Fruit fly (Drosophila melanogaster) whole organism, embryonic: Measurements from ENCODE around the gene natalisin.

Source experiments
- Abd-B ChIP-seq: fragments of 200-800 bp; sonication (Bioruptor generic); optimal IDR thresholded peaks from 2 replicates; lab custom pipeline; 2018; ENCODE audit warnings: missing biosample characterization, mild to moderate bottlenecking, missing genetic modification characterization, moderate library complexity
- Asciz ChIP-seq: fragments of 200-800 bp; sonication (Bioruptor generic); optimal IDR thresholded peaks from 2 replicates; lab custom pipeline; 2017; ENCODE audit warnings: missing biosample characterization, mild to moderate bottlenecking, missing genetic modification characterization, missing genetic modification reagents
- Awh ChIP-seq: fragments of 200-800 bp; sonication (Bioruptor generic); IDR thresholded peaks from 2 replicates; pipeline ENCODE4, ENCODE4 v1.3.6; 2022; ENCODE audit warnings: missing biosample characterization, missing genetic modification characterization
- Bteb2 ChIP-seq: fragments of 200-800 bp; sonication (Bioruptor generic); optimal IDR thresholded peaks from 2 replicates; lab custom pipeline; 2016; ENCODE audit warnings: missing biosample characterization, missing genetic modification characterization
- CG11093 ChIP-seq: fragments of 200-800 bp; sonication (Bioruptor generic); IDR thresholded peaks from 3 replicates; pipeline ENCODE4 v1.3.6; 2022; ENCODE audit warnings: missing biosample characterization, missing genetic modification characterization
- CG11504 ChIP-seq: fragments of 200-800 bp; sonication (Bioruptor generic); optimal IDR thresholded peaks from 3 replicates; lab custom pipeline; 2019; ENCODE audit warnings: missing biosample characterization, mild to moderate bottlenecking, missing genetic modification characterization, moderate library complexity
- CG12659 ChIP-seq: fragments of 200-800 bp; sonication (Bioruptor generic); optimal IDR thresholded peaks from 3 replicates; lab custom pipeline; 2017; ENCODE audit warnings: mild to moderate bottlenecking, missing biosample characterization, missing genetic modification reagents, missing genetic modification characterization
- CG14014 ChIP-seq: fragments of 200-800 bp; sonication (Bioruptor generic); IDR thresholded peaks from 2 replicates; pipeline ENCODE4 v1.3.6; 2022; ENCODE audit warnings: missing biosample characterization, missing genetic modification characterization
- CG15011 ChIP-seq: fragments of 200-800 bp; sonication (Bioruptor generic); optimal IDR thresholded peaks from 3 replicates; lab custom pipeline; 2018; ENCODE audit warnings: missing biosample characterization, mild to moderate bottlenecking, missing genetic modification characterization
- CG15269 ChIP-seq: fragments of 200-800 bp; sonication (Bioruptor generic); optimal IDR thresholded peaks from 2 replicates; lab custom pipeline; 2018; ENCODE audit warnings: missing biosample characterization, mild to moderate bottlenecking, missing genetic modification characterization, moderate library complexity
- CG1529 ChIP-seq: fragments of 200-800 bp; sonication (Bioruptor generic); optimal IDR thresholded peaks from 3 replicates; lab custom pipeline; 2018; ENCODE audit warnings: missing biosample characterization, missing genetic modification characterization
- CG16779 ChIP-seq: fragments of 200-800 bp; sonication (Bioruptor generic); IDR thresholded peaks from 2 replicates; pipeline ENCODE4 v1.3.6; 2022; ENCODE audit warnings: missing biosample characterization, missing genetic modification characterization
- CG16813 ChIP-seq: fragments of 200-800 bp; sonication (Bioruptor generic); IDR thresholded peaks from 3 replicates; pipeline ENCODE4 v1.3.6; 2022; ENCODE audit warnings: missing biosample characterization, missing genetic modification characterization; ENCODE audit not compliant: partially characterized antibody
- CG17829 ChIP-seq: fragments of 200-800 bp; optimal IDR thresholded peaks from 2 replicates; lab custom pipeline; 2019; ENCODE audit warnings: missing biosample characterization, mild to moderate bottlenecking, missing genetic modification characterization, moderate library complexity
- CG2199 ChIP-seq: fragments of 200-800 bp; sonication (Bioruptor generic); IDR thresholded peaks from 3 replicates; pipeline ENCODE4 v1.3.6; 2022; ENCODE audit warnings: missing biosample characterization, missing genetic modification characterization
- CG32767 ChIP-seq: fragments of 200-800 bp; sonication (Bioruptor generic); IDR thresholded peaks from 2 replicates; pipeline ENCODE4 v1.3.6; 2022; ENCODE audit warnings: missing biosample characterization, missing genetic modification characterization
- CG4360 ChIP-seq: fragments of 200-800 bp; sonication (Bioruptor generic); IDR thresholded peaks from 2 replicates; pipeline ENCODE4 v1.3.6; 2022; ENCODE audit warnings: missing biosample characterization, missing genetic modification characterization
- CG8290 ChIP-seq, 3 experiments: fragments of 200-800 bp; sonication (Bioruptor generic); optimal IDR thresholded peaks; 2 replicates each; lab custom pipeline; 2016 to 2019; ENCODE audit warnings: missing biosample characterization in 3 of 3, missing genetic modification characterization in 3 of 3, mild to moderate bottlenecking in 2 of 3, moderate library complexity in 1 of 3
- CG9932 ChIP-seq: fragments of 200-800 bp; sonication (Bioruptor generic); IDR thresholded peaks from 2 replicates; pipeline ENCODE4 v1.3.6; 2022; ENCODE audit warnings: missing biosample characterization, missing genetic modification characterization
- Deaf1 ChIP-seq: fragments of 200-800 bp; optimal IDR thresholded peaks from 3 replicates; lab custom pipeline; 2019; ENCODE audit warnings: missing biosample characterization, mild to moderate bottlenecking, missing genetic modification characterization, moderate library complexity
- Dip3 ChIP-seq: fragments of 200-800 bp; sonication (Bioruptor generic); optimal IDR thresholded peaks from 3 replicates; lab custom pipeline; 2016; ENCODE audit warnings: missing biosample characterization, missing genetic modification characterization
- Drgx ChIP-seq: fragments of 200-800 bp; sonication (Bioruptor generic); IDR thresholded peaks from 2 replicates; pipeline ENCODE4 v1.3.6; 2022; ENCODE audit warnings: missing biosample characterization, missing genetic modification characterization
- H15 ChIP-seq: fragments of 200-800 bp; sonication (Bioruptor generic); IDR thresholded peaks from 3 replicates; pipeline ENCODE4 v1.3.6; 2022; ENCODE audit warnings: missing biosample characterization, missing genetic modification characterization
- HLH4C ChIP-seq: fragments of 200-800 bp; sonication (Bioruptor generic); IDR thresholded peaks from 3 replicates; pipeline ENCODE4 v1.3.6; 2022; ENCODE audit warnings: missing biosample characterization, missing genetic modification characterization; ENCODE audit not compliant: partially characterized antibody
- Hr78 ChIP-seq, 2 experiments: fragments of 200-800 bp in 1 of 2; fragments of >200 bp in 1 of 2; sonication (Bioruptor generic) in 1 of 2; optimal IDR thresholded peaks; 2 replicates each; lab custom pipeline; 2017 to 2019; ENCODE audit warnings: missing biosample characterization in 2 of 2, missing genetic modification characterization in 2 of 2, mild to moderate bottlenecking in 1 of 2, moderate library complexity in 1 of 2
- Med ChIP-seq: fragments of 200-800 bp; sonication (Bioruptor generic); peaks from one replicate; lab custom pipeline; 2016; ENCODE audit warnings: missing biosample characterization, missing genetic modification characterization, mild to moderate bottlenecking, inconsistent platforms, moderate library complexity
- Pdp1 ChIP-seq, 2 experiments: fragments of 200-800 bp; sonication (Bioruptor generic); optimal IDR thresholded peaks; 3 replicates each; lab custom pipeline; 2016; ENCODE audit warnings: missing biosample characterization in 2 of 2, missing genetic modification characterization in 2 of 2, mild to moderate bottlenecking in 1 of 2, moderate library complexity in 1 of 2
- Side ChIP-seq: fragments of 200-800 bp; sonication (Bioruptor generic); optimal IDR thresholded peaks from 2 replicates; lab custom pipeline; 2016; ENCODE audit warnings: missing biosample characterization, missing genetic modification characterization
- chinmo ChIP-seq: fragments of 200-800 bp; sonication (Bioruptor generic); IDR thresholded peaks from 4 replicates; pipeline ENCODE4 v1.3.6; 2022; ENCODE audit warnings: missing biosample characterization, missing genetic modification characterization; ENCODE audit not compliant: partially characterized antibody
- croc ChIP-seq: fragments of 200-800 bp; sonication (Bioruptor generic); conservative IDR thresholded peaks from 3 replicates; pipeline ENCODE4 v1.3.6; 2022; ENCODE audit warnings: missing biosample characterization, missing genetic modification characterization
- cwo ChIP-seq: fragments of 200-800 bp; sonication (Bioruptor generic); optimal IDR thresholded peaks from 3 replicates; lab custom pipeline; 2017; ENCODE audit warnings: missing biosample characterization, missing genetic modification characterization, mild to moderate bottlenecking, moderate library complexity, missing genetic modification reagents
- ewg ChIP-seq: fragments of 200-800 bp; sonication (Bioruptor generic); optimal IDR thresholded peaks from 3 replicates; lab custom pipeline; 2017; ENCODE audit warnings: mild to moderate bottlenecking, missing biosample characterization, missing genetic modification reagents, missing genetic modification characterization
- fd96Cb ChIP-seq: fragments of 200-800 bp; sonication (Bioruptor generic); optimal IDR thresholded peaks from 2 replicates; lab custom pipeline; 2018; ENCODE audit warnings: missing biosample characterization, mild to moderate bottlenecking, missing genetic modification characterization, moderate library complexity
- gcm ChIP-seq: fragments of 200-800 bp; sonication (Bioruptor generic); optimal IDR thresholded peaks from 2 replicates; lab custom pipeline; 2019; ENCODE audit warnings: missing biosample characterization, mild to moderate bottlenecking, missing genetic modification characterization, moderate library complexity
- kni ChIP-seq: fragments of 200-800 bp; sonication (Bioruptor generic); optimal IDR thresholded peaks from 3 replicates; lab custom pipeline; 2017; ENCODE audit warnings: mild to moderate bottlenecking, missing biosample characterization, missing genetic modification reagents, missing genetic modification characterization
- lov ChIP-seq, 2 experiments: fragments of 200-800 bp in 1 of 2; fragments of >200 bp in 1 of 2; sonication (Bioruptor generic) in 1 of 2; IDR thresholded peaks in 1 of 2; optimal IDR thresholded peaks in 1 of 2; 2 replicates in 1 of 2; 3 replicates in 1 of 2; pipeline versions ENCODE4 v1.3.6 to Lab custom; 2017 to 2022; ENCODE audit warnings: missing biosample characterization in 1 of 2, missing genetic modification characterization in 1 of 2
- mld ChIP-seq: fragments of 200-800 bp; sonication (Bioruptor generic); IDR thresholded peaks from 3 replicates; pipeline ENCODE4 v1.3.6; 2022; ENCODE audit warnings: missing biosample characterization, missing genetic modification characterization; ENCODE audit not compliant: partially characterized antibody
- pan ChIP-seq, 4 experiments: fragments of >200 bp in 3 of 4; fragments of 200-800 bp in 1 of 4; sonication (Bioruptor generic) in 1 of 4; optimal IDR thresholded peaks in 3 of 4; IDR thresholded peaks in 1 of 4; 2 replicates each; pipeline versions ENCODE4 v1.3.6 to Lab custom; 2017 to 2022; ENCODE audit warnings: missing biosample characterization in 2 of 4, missing genetic modification characterization in 2 of 4, mixed read lengths in 1 of 4
- prd ChIP-seq, 3 experiments: fragments of >200 bp in 2 of 3; fragments of 200-800 bp in 1 of 3; sonication (Bioruptor generic) in 1 of 3; optimal IDR thresholded peaks in 2 of 3; IDR thresholded peaks in 1 of 3; 2 replicates in 2 of 3; 3 replicates in 1 of 3; pipeline versions ENCODE4 v1.3.6 to Lab custom; 2017 to 2022; ENCODE audit warnings: missing biosample characterization in 1 of 3, missing genetic modification characterization in 1 of 3
- scrt ChIP-seq: fragments of 200-800 bp; sonication (Bioruptor generic); optimal IDR thresholded peaks from 2 replicates; lab custom pipeline; 2018; ENCODE audit warnings: missing biosample characterization, mild to moderate bottlenecking, missing genetic modification characterization, moderate library complexity
- slou ChIP-seq: fragments of 200-800 bp; sonication (Bioruptor generic); optimal IDR thresholded peaks from 3 replicates; lab custom pipeline; 2016; ENCODE audit warnings: missing biosample characterization, missing genetic modification characterization
- so ChIP-seq: fragments of 200-800 bp; sonication (Bioruptor generic); IDR thresholded peaks from 3 replicates; pipeline ENCODE4 v1.3.6; 2022; ENCODE audit warnings: missing biosample characterization, missing genetic modification characterization
- sob ChIP-seq: fragments of 200-800 bp; sonication (Bioruptor generic); IDR thresholded peaks from 2 replicates; pipeline ENCODE4 v1.3.6; 2022; ENCODE audit warnings: missing biosample characterization, missing genetic modification characterization
- sug ChIP-seq: fragments of 200-800 bp; optimal IDR thresholded peaks from 2 replicates; lab custom pipeline; 2019; ENCODE audit warnings: missing biosample characterization, mild to moderate bottlenecking, missing genetic modification characterization, moderate library complexity
- zen ChIP-seq: fragments of 200-800 bp; sonication (Bioruptor generic); optimal IDR thresholded peaks from 3 replicates; lab custom pipeline; 2018; ENCODE audit warnings: missing biosample characterization, mild to moderate bottlenecking, missing genetic modification characterization, moderate library complexity
- zf30C ChIP-seq: fragments of 200-800 bp; sonication (Bioruptor generic); optimal IDR thresholded peaks from 3 replicates; lab custom pipeline; 2018; ENCODE audit warnings: missing biosample characterization, mild to moderate bottlenecking, missing genetic modification characterization

Gene natalisin

dm6 chr3R:14445092-14445491, 26.7 kb downstream of the natalisin start:
- TF ChIP-seq Hr78 (GFP tag; optimal IDR thresholded peaks at IDR 0.05; lab: Kevin White, UChicago) (peak in 1 of 2 experiments; percentile 20), Med (GFP tag; lab: Kevin White, UChicago) (peak; percentile 62), CG8290 (GFP tag; optimal IDR thresholded peaks at IDR 0.05; lab: Kevin White, UChicago) (no peak), CG8290 (tag; optimal IDR thresholded peaks at IDR 0.05; lab: Kevin White, UChicago) (peak in 1 of 2 experiments; percentile 19), sug (tag; lab: Kevin White, UChicago) (no peak), CG11504 (tag; lab: Kevin White, UChicago) (peak; percentile 54), CG15269 (tag; lab: Kevin White, UChicago) (peak; percentile 25), ewg (GFP tag; lab: Kevin White, UChicago) (peak; percentile 6), CG9932 (0 out of 2 replicates have a peak, but pooled peaks have one; percentile 26), fd96Cb (tag; lab: Kevin White, UChicago) (no peak), Dip3 (no peak), zen (tag; lab: Kevin White, UChicago) (peak; percentile 74), mld (GFP tag; lab: Robert Waterston, UW) (0 out of 3 replicates have a peak, but pooled peaks have one; percentile 42), CG15011 (GFP tag; lab: Kevin White, UChicago) (no peak), Awh (GFP tag; lab: Robert Waterston, UW) (0 out of 2 replicates have a peak, but pooled peaks have one; percentile 23), Abd-B (peak; percentile 22), H15 (GFP tag; lab: Robert Waterston, UW) (0 out of 3 replicates have a peak, but pooled peaks have one; percentile 17), pan (optimal IDR thresholded peaks at IDR 0.05; lab: Kevin White, UChicago) (no peak), pan (GFP tag; optimal IDR thresholded peaks at IDR 0.05 in 1 of 2, IDR thresholded peaks at IDR 0.05 in 1 of 2) (peak in 1 of 2 experiments; percentile 31), CG16779 (GFP tag; lab: Robert Waterston, UW) (0 out of 2 replicates have a peak, but pooled peaks have one; percentile 41), Deaf1 (no peak), Side (GFP tag; lab: Kevin White, UChicago) (no peak), kni (GFP tag; lab: Kevin White, UChicago) (peak; percentile 45), gcm (GFP tag; lab: Kevin White, UChicago) (peak; percentile 6), CG2199 (GFP tag; lab: Robert Waterston, UW) (peak; percentile 62; the same call in 1 of the 3 replicates), chinmo (peak; percentile 81; the same call in 2 of the 4 replicates), sob (GFP tag; lab: Robert Waterston, UW) (0 out of 2 replicates have a peak, but pooled peaks have one; percentile 11), CG14014 (GFP tag; lab: Robert Waterston, UW) (peak; percentile 15; the same call in 1 of the 2 replicates), CG32767 (GFP tag; lab: Robert Waterston, UW) (peak; percentile 18; the same call in 1 of the 2 replicates), prd (optimal IDR thresholded peaks at IDR 0.05; lab: Kevin White, UChicago) (no peak), prd (GFP tag; IDR thresholded peaks at IDR 0.05; lab: Robert Waterston, UW) (0 out of 3 replicates have a peak, but pooled peaks have one; percentile 6), Bteb2 (GFP tag; lab: Kevin White, UChicago) (no peak), slou (GFP tag; lab: Kevin White, UChicago) (no peak), CG11093 (GFP tag; lab: Robert Waterston, UW) (0 out of 3 replicates have a peak, but pooled peaks have one; percentile 19), so (GFP tag; lab: Robert Waterston, UW) (0 out of 3 replicates have a peak, but pooled peaks have one; percentile 7), cwo (GFP tag; lab: Kevin White, UChicago) (peak; percentile 75), Pdp1 (GFP tag; optimal IDR thresholded peaks at IDR 0.05; lab: Kevin White, UChicago) (peak in 1 of 2 experiments; percentile 2), zf30C (peak; percentile 66), CG4360 (GFP tag; lab: Robert Waterston, UW) (0 out of 2 replicates have a peak, but pooled peaks have one; percentile 14)

dm6 chr3R:14449304-14449703, 30.9 kb downstream of the natalisin start:
- no peak for TF ChIP-seq Asciz (GFP tag; lab: Kevin White, UChicago)
- no peak for TF ChIP-seq kni (GFP tag; lab: Kevin White, UChicago)
- TF ChIP-seq scrt (GFP tag; lab: Kevin White, UChicago): no peak
- 0 out of 3 replicates have a peak, but pooled peaks have one; percentile 35 for TF ChIP-seq CG16813 (GFP tag; lab: Robert Waterston, UW)
- TF ChIP-seq croc: no peak
- TF ChIP-seq Drgx (GFP tag; lab: Robert Waterston, UW): peak; percentile 49
- TF ChIP-seq CG17829 (tag; lab: Kevin White, UChicago): no peak
- no peak for TF ChIP-seq CG1529 (GFP tag; lab: Kevin White, UChicago)
- TF ChIP-seq lov (optimal IDR thresholded peaks at IDR 0.05; lab: Kevin White, UChicago): no peak
- no peak for TF ChIP-seq lov (GFP tag; IDR thresholded peaks at IDR 0.05; lab: Robert Waterston, UW)
- TF ChIP-seq HLH4C (GFP tag; lab: Robert Waterston, UW): peak; percentile 29; the same call in 1 of the 3 replicates
- TF ChIP-seq CG12659: no peak
